Comparison of ENCODE assay signal across 1 worm cellular context in genomic region chrX:2368042-2368814, ce11.
TF ChIP-seq lines count a peak whose summit lies in the region.

No protein-coding gene starts in this region.

TF ChIP-seq in whole organism, L1 larva, 84 proteins besides CTCF, POLR2A, EP300 and RAD21 (continued from another document):
- TF ChIP-seq C16A3.4 (tag; optimal IDR thresholded peaks at IDR 0.05; lab: Kevin White, UChicago) (no peak), hlh-17 (GFP tag; optimal IDR thresholded peaks at IDR 0.05; lab: Kevin White, UChicago; ENCODE audit: borderline replicate concordance) (no peak), lin-35 (GFP tag; optimal IDR thresholded peaks at IDR 0.05; lab: Kevin White, UChicago) (peak in 1 of 2 experiments; percentile 21), snu-23 (GFP tag; optimal IDR thresholded peaks at IDR 0.05; lab: Kevin White, UChicago) (peak; percentile 34), aha-1 (tag; optimal IDR thresholded peaks at IDR 0.05; lab: Kevin White, UChicago) (no peak), C34B4.2 (tag; optimal IDR thresholded peaks at IDR 0.05; lab: Kevin White, UChicago) (no peak), lin-39 (tag; optimal IDR thresholded peaks at IDR 0.05; lab: Kevin White, UChicago) (no peak), nhr-20 (tag; optimal IDR thresholded peaks at IDR 0.05; lab: Kevin White, UChicago) (peak; percentile 37), lin-14 (GFP tag; optimal IDR thresholded peaks at IDR 0.05; lab: Kevin White, UChicago) (peak; percentile 82), nhr-85 (tag; lab: Kevin White, UChicago) (peak; percentile 96)
TF ChIP-seq in whole organism, L1 larva: peak in this region for 18.
